Fruit fly (Drosophila melanogaster) whole organism, embryonic: ENCODE data around the gene Arp8.

Experiments used
- Antp ChIP-seq: fragments of 200-800 bp; sonication (Bioruptor generic); optimal IDR thresholded peaks from 3 replicates; lab custom pipeline; 2016; ENCODE audit warnings: missing biosample characterization, missing genetic modification characterization
- CG1024 ChIP-seq: fragments of 200-800 bp; sonication (Bioruptor generic); IDR thresholded peaks from 2 replicates; pipeline ENCODE4 v1.3.6; 2022; ENCODE audit warnings: missing biosample characterization, missing genetic modification characterization
- CG12071 ChIP-seq: fragments of 200-800 bp; sonication (Bioruptor generic); optimal IDR thresholded peaks from 3 replicates; lab custom pipeline; 2018; ENCODE audit warnings: missing biosample characterization, mild to moderate bottlenecking, missing genetic modification characterization
- CG12104 ChIP-seq: fragments of 200-800 bp; sonication (Bioruptor generic); optimal IDR thresholded peaks from 3 replicates; lab custom pipeline; 2016; ENCODE audit warnings: missing biosample characterization, missing genetic modification characterization
- CG12236 ChIP-seq: fragments of 200-800 bp; sonication (Bioruptor generic); optimal IDR thresholded peaks from 2 replicates; lab custom pipeline; 2016; ENCODE audit warnings: missing biosample characterization, missing genetic modification characterization
- CG12769 ChIP-seq: fragments of 200-800 bp; sonication (Bioruptor generic); optimal IDR thresholded peaks from 2 replicates; lab custom pipeline; 2019; ENCODE audit warnings: missing biosample characterization, mild to moderate bottlenecking, missing genetic modification characterization, moderate library complexity
- CG17359 ChIP-seq: fragments of 200-800 bp; sonication (Bioruptor generic); optimal IDR thresholded peaks from 3 replicates; lab custom pipeline; 2018; ENCODE audit warnings: missing biosample characterization, mild to moderate bottlenecking, missing genetic modification characterization, moderate library complexity
- CG17612 ChIP-seq: fragments of 200-800 bp; sonication (Bioruptor generic); IDR thresholded peaks from 2 replicates; pipeline ENCODE4 v1.3.6; 2022; ENCODE audit warnings: missing biosample characterization, missing genetic modification characterization
- CG17802 ChIP-seq: fragments of 200-800 bp; sonication (Bioruptor generic); optimal IDR thresholded peaks from 2 replicates; lab custom pipeline; 2018; ENCODE audit warnings: missing biosample characterization, mild to moderate bottlenecking, missing genetic modification characterization, moderate library complexity
- CG2116 ChIP-seq: fragments of 200-800 bp; sonication (Bioruptor generic); optimal IDR thresholded peaks from 3 replicates; lab custom pipeline; 2018; ENCODE audit warnings: missing biosample characterization, mild to moderate bottlenecking, missing genetic modification characterization
- CG2129 ChIP-seq: fragments of 200-800 bp; sonication (Bioruptor generic); IDR thresholded peaks from 2 replicates; pipeline ENCODE4 v1.3.6; 2022; ENCODE audit warnings: missing biosample characterization, missing genetic modification characterization; ENCODE audit not compliant: partially characterized antibody
- CG30020 ChIP-seq: fragments of 200-800 bp; optimal IDR thresholded peaks from 2 replicates; lab custom pipeline; 2019; ENCODE audit warnings: missing biosample characterization, mild to moderate bottlenecking, missing genetic modification characterization, moderate library complexity
- CG30431 ChIP-seq: fragments of 200-800 bp; sonication (Bioruptor generic); optimal IDR thresholded peaks from 2 replicates; lab custom pipeline; 2017; ENCODE audit warnings: missing biosample characterization, missing genetic modification characterization
- CG34376 ChIP-seq: fragments of 200-800 bp; sonication (Bioruptor generic); optimal IDR thresholded peaks from 2 replicates; lab custom pipeline; 2018; ENCODE audit warnings: missing biosample characterization, mild to moderate bottlenecking, missing genetic modification characterization
- CG5953 ChIP-seq: fragments of 200-800 bp; sonication (Bioruptor generic); IDR thresholded peaks from 2 replicates; pipeline ENCODE4 v1.3.6; 2022; ENCODE audit warnings: missing biosample characterization, missing genetic modification characterization
- CG6765 ChIP-seq: fragments of 200-800 bp; sonication (Bioruptor generic); optimal IDR thresholded peaks from 3 replicates; lab custom pipeline; 2017; ENCODE audit warnings: missing biosample characterization, mild to moderate bottlenecking, missing genetic modification characterization
- CG9876 ChIP-seq: fragments of 200-800 bp; sonication (Bioruptor generic); optimal IDR thresholded peaks from 2 replicates; lab custom pipeline; 2016; ENCODE audit warnings: missing biosample characterization, missing genetic modification characterization
- Dad ChIP-seq: fragments of 200-800 bp; sonication (Bioruptor generic); optimal IDR thresholded peaks from 3 replicates; lab custom pipeline; 2016; ENCODE audit warnings: missing biosample characterization, missing genetic modification characterization
- Dp ChIP-seq: fragments of 200-800 bp; sonication (Bioruptor generic); optimal IDR thresholded peaks from 2 replicates; lab custom pipeline; 2018; ENCODE audit warnings: missing biosample characterization, mild to moderate bottlenecking, missing genetic modification characterization, moderate library complexity
- E2f2 ChIP-seq: fragments of 200-800 bp; sonication (Bioruptor generic); IDR thresholded peaks from 2 replicates; pipeline ENCODE4 v1.3.6; 2022; ENCODE audit warnings: missing biosample characterization, missing genetic modification characterization
- ERR ChIP-seq: fragments of 200-800 bp; sonication (Bioruptor generic); optimal IDR thresholded peaks from 2 replicates; lab custom pipeline; 2016; ENCODE audit warnings: missing biosample characterization, missing genetic modification characterization
- Fer2 ChIP-seq: fragments of 200-800 bp; sonication (Bioruptor generic); optimal IDR thresholded peaks from 2 replicates; lab custom pipeline; 2018; ENCODE audit warnings: missing biosample characterization, mild to moderate bottlenecking, missing genetic modification characterization, moderate library complexity
- Fer3 ChIP-seq: fragments of 200-800 bp; sonication (Bioruptor generic); optimal IDR thresholded peaks from 2 replicates; lab custom pipeline; 2018; ENCODE audit warnings: missing biosample characterization, mild to moderate bottlenecking, missing genetic modification characterization, moderate library complexity
- Hand ChIP-seq: fragments of 200-800 bp; sonication (Bioruptor generic); optimal IDR thresholded peaks from 2 replicates; lab custom pipeline; 2017; ENCODE audit warnings: mild to moderate bottlenecking, missing biosample characterization, missing genetic modification reagents, missing genetic modification characterization
- Hr78 ChIP-seq, 2 experiments: fragments of 200-800 bp in 1 of 2; fragments of >200 bp in 1 of 2; sonication (Bioruptor generic) in 1 of 2; optimal IDR thresholded peaks; 2 replicates each; lab custom pipeline; 2017 to 2019; ENCODE audit warnings: missing biosample characterization in 2 of 2, missing genetic modification characterization in 2 of 2, mild to moderate bottlenecking in 1 of 2, moderate library complexity in 1 of 2
- Hsf ChIP-seq: fragments of 200-800 bp; sonication (Bioruptor generic); optimal IDR thresholded peaks from 3 replicates; lab custom pipeline; 2016; ENCODE audit warnings: missing biosample characterization, missing genetic modification characterization
- MBD-R2 ChIP-seq: fragments of 200-800 bp; sonication (Bioruptor generic); IDR thresholded peaks from 2 replicates; pipeline ENCODE4 v1.3.6; 2022; ENCODE audit warnings: missing biosample characterization, missing genetic modification characterization
- Mad ChIP-seq: fragments of 200-800 bp; sonication (Bioruptor generic); optimal IDR thresholded peaks from 2 replicates; lab custom pipeline; 2016; ENCODE audit warnings: missing biosample characterization, missing genetic modification characterization
- NC2α ChIP-seq: fragments of 200-800 bp; sonication (Bioruptor generic); optimal IDR thresholded peaks from 2 replicates; lab custom pipeline; 2016; ENCODE audit warnings: missing biosample characterization, missing genetic modification characterization
- Nf-YA ChIP-seq: fragments of 200-800 bp; sonication (Bioruptor generic); IDR thresholded peaks from 2 replicates; pipeline ENCODE4 v1.3.6; 2022; ENCODE audit warnings: missing biosample characterization, missing genetic modification characterization
- Scr ChIP-seq: fragments of 200-800 bp; sonication (Bioruptor generic); IDR thresholded peaks from 2 replicates; pipeline ENCODE4 v1.3.6; 2022; ENCODE audit warnings: missing biosample characterization, missing genetic modification characterization; ENCODE audit not compliant: partially characterized antibody
- Sin3A ChIP-seq: fragments of >200 bp; optimal IDR thresholded peaks from 2 replicates; lab custom pipeline; 2018
- Ssrp ChIP-seq: fragments of 200-800 bp; sonication (Bioruptor generic); optimal IDR thresholded peaks from 2 replicates; lab custom pipeline; 2018; ENCODE audit warnings: missing biosample characterization, mild to moderate bottlenecking, missing genetic modification characterization, moderate library complexity
- Taf1 ChIP-seq: fragments of 200-800 bp; sonication (Bioruptor generic); IDR thresholded peaks from 2 replicates; pipeline ENCODE4 v1.3.6; 2022; ENCODE audit warnings: missing biosample characterization, missing genetic modification characterization
- Vsx1 ChIP-seq: fragments of 200-800 bp; sonication (Bioruptor generic); optimal IDR thresholded peaks from 2 replicates; lab custom pipeline; 2017; ENCODE audit warnings: missing biosample characterization, mild to moderate bottlenecking, missing genetic modification characterization, missing genetic modification reagents
- Xbp1 ChIP-seq: fragments of 200-800 bp; sonication (Bioruptor generic); optimal IDR thresholded peaks from 3 replicates; lab custom pipeline; 2016; ENCODE audit warnings: missing biosample characterization, mild to moderate bottlenecking, missing genetic modification characterization
- abd-A ChIP-seq: fragments of 200-800 bp; sonication (Bioruptor generic); optimal IDR thresholded peaks from 3 replicates; lab custom pipeline; 2019; ENCODE audit warnings: missing biosample characterization, mild to moderate bottlenecking, missing genetic modification characterization, moderate library complexity
- bbx ChIP-seq: fragments of 200-800 bp; sonication (Bioruptor generic); IDR thresholded peaks from 2 replicates; pipeline ENCODE4 v1.3.6; 2022; ENCODE audit warnings: missing biosample characterization, missing genetic modification characterization; ENCODE audit not compliant: partially characterized antibody
- ci ChIP-seq: fragments of 200-800 bp; sonication (Bioruptor generic); IDR thresholded peaks from 3 replicates; pipeline ENCODE4 v1.3.6; 2022; ENCODE audit warnings: missing biosample characterization, missing genetic modification characterization
- dm ChIP-seq: fragments of 200-800 bp; sonication (Bioruptor generic); optimal IDR thresholded peaks from 3 replicates; lab custom pipeline; 2016; ENCODE audit warnings: missing biosample characterization, missing genetic modification characterization
- emc ChIP-seq: fragments of 200-800 bp; sonication (Bioruptor generic); optimal IDR thresholded peaks from 2 replicates; lab custom pipeline; 2016; ENCODE audit warnings: missing biosample characterization, missing genetic modification characterization
- gro ChIP-seq: fragments of 200-800 bp; sonication (Bioruptor generic); optimal IDR thresholded peaks from 2 replicates; lab custom pipeline; 2016; ENCODE audit warnings: missing biosample characterization, missing genetic modification characterization
- gsb-n ChIP-seq: fragments of 200-800 bp; sonication (Bioruptor generic); optimal IDR thresholded peaks from 3 replicates; lab custom pipeline; 2018; ENCODE audit warnings: missing biosample characterization, mild to moderate bottlenecking, missing genetic modification characterization
- jing ChIP-seq: fragments of 200-800 bp; sonication (Bioruptor generic); optimal IDR thresholded peaks from 2 replicates; lab custom pipeline; 2018; ENCODE audit warnings: missing biosample characterization, mild to moderate bottlenecking, missing genetic modification characterization
- kni ChIP-seq: fragments of 200-800 bp; sonication (Bioruptor generic); optimal IDR thresholded peaks from 3 replicates; lab custom pipeline; 2017; ENCODE audit warnings: mild to moderate bottlenecking, missing biosample characterization, missing genetic modification reagents, missing genetic modification characterization
- lilli ChIP-seq: fragments of 200-800 bp; sonication (Bioruptor generic); optimal IDR thresholded peaks from 3 replicates; lab custom pipeline; 2016; ENCODE audit warnings: missing biosample characterization, missing genetic modification characterization
- lola ChIP-seq, 3 experiments: fragments of >200 bp in 2 of 3; fragments of 200-800 bp in 1 of 3; sonication (Bioruptor generic) in 1 of 3; optimal IDR thresholded peaks; 2 replicates each; lab custom pipeline; 2017 to 2019; ENCODE audit warnings: missing biosample characterization in 3 of 3, missing genetic modification characterization in 3 of 3, mild to moderate bottlenecking in 1 of 3, moderate library complexity in 1 of 3
- maf-S ChIP-seq: fragments of 200-800 bp; sonication (Bioruptor generic); optimal IDR thresholded peaks from 2 replicates; lab custom pipeline; 2016; ENCODE audit warnings: missing biosample characterization, missing genetic modification characterization
- mirr ChIP-seq: fragments of 200-800 bp; sonication (Bioruptor generic); optimal IDR thresholded peaks from 3 replicates; lab custom pipeline; 2018; ENCODE audit warnings: missing biosample characterization, mild to moderate bottlenecking, missing genetic modification characterization
- ro ChIP-seq: fragments of 200-800 bp; sonication (Bioruptor generic); IDR thresholded peaks from 2 replicates; pipeline ENCODE4 v1.3.6; 2022; ENCODE audit warnings: missing biosample characterization, missing genetic modification characterization
- scrt ChIP-seq: fragments of 200-800 bp; sonication (Bioruptor generic); optimal IDR thresholded peaks from 2 replicates; lab custom pipeline; 2018; ENCODE audit warnings: missing biosample characterization, mild to moderate bottlenecking, missing genetic modification characterization, moderate library complexity
- z ChIP-seq: fragments of 200-800 bp; sonication (Bioruptor generic); IDR thresholded peaks from 3 replicates; pipeline ENCODE4 v1.3.6; 2022; ENCODE audit warnings: missing biosample characterization, missing genetic modification characterization

Gene Arp8

DNA sequence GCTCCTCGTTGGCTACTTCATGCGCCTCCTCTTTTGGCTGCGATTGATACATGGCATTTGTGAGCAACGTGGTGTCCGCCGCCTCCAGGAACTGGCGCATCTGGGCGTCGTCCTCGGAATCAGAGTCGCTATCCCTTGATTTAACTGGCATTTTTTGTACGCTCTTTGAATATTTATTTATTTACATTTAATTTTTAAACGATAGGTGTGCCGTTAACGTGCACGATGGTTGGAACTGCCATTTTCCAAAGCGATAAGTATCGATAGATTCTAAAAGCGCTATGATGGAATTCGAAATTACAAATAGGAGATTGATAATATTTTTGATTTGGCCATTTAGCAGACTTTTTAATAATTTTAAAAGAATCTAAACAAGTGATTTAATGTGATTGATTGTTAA is 8.1 kb downstream of the Arp8 start, which contains the start of gene CG32554 (continued):
- no peak for TF ChIP-seq Fer2
- TF ChIP-seq Hsf (GFP tag; lab: Kevin White, UChicago): no peak
- TF ChIP-seq z (GFP tag; lab: Robert Waterston, UW): no peak
- TF ChIP-seq mirr: no peak
- TF ChIP-seq Dp (GFP tag; lab: Kevin White, UChicago): peak; percentile 81
- no peak for TF ChIP-seq CG17612 (GFP tag; lab: Robert Waterston, UW)
- no peak for TF ChIP-seq Taf1 (GFP tag; lab: Robert Waterston, UW)
- no peak for TF ChIP-seq CG17802
- no peak for TF ChIP-seq Nf-YA (GFP tag; lab: Robert Waterston, UW)
- TF ChIP-seq Vsx1: no peak
- TF ChIP-seq CG9876 (GFP tag; lab: Kevin White, UChicago): no peak
- no peak for TF ChIP-seq dm (GFP tag; lab: Kevin White, UChicago)
- no peak for TF ChIP-seq Ssrp (tag; lab: Kevin White, UChicago)
- no peak for TF ChIP-seq gsb-n (tag; lab: Kevin White, UChicago)
- no peak for TF ChIP-seq CG12769 (tag; lab: Kevin White, UChicago)
- peak; percentile 90 for TF ChIP-seq Scr
- no peak for TF ChIP-seq CG30431 (GFP tag; lab: Kevin White, UChicago)
- no peak for TF ChIP-seq CG1024 (GFP tag; lab: Robert Waterston, UW)
- no peak for TF ChIP-seq lilli (GFP tag; lab: Kevin White, UChicago)
- no peak for TF ChIP-seq ci (GFP tag; lab: Robert Waterston, UW)
- TF ChIP-seq CG12236: no peak
- no peak for TF ChIP-seq CG12104
- no peak for TF ChIP-seq Hand (GFP tag; lab: Kevin White, UChicago)
- TF ChIP-seq ERR (GFP tag; lab: Kevin White, UChicago): no peak
- TF ChIP-seq Fer3 (tag; lab: Kevin White, UChicago): no peak
- no peak for TF ChIP-seq kni (GFP tag; lab: Kevin White, UChicago)
- peak; percentile 5 for TF ChIP-seq Sin3A (lab: Kevin White, UChicago)
- TF ChIP-seq Mad: no peak
- no peak for TF ChIP-seq CG17359 (tag; lab: Kevin White, UChicago)
- TF ChIP-seq CG5953: no peak
- peak; percentile 91 for TF ChIP-seq bbx (GFP tag; lab: Robert Waterston, UW)
- no peak for TF ChIP-seq lola (GFP tag; optimal IDR thresholded peaks at IDR 0.05; lab: Kevin White, UChicago)
- no peak for TF ChIP-seq NC2α (GFP tag; lab: Kevin White, UChicago)
- peak; percentile 77 for TF ChIP-seq CG2129
- no peak for TF ChIP-seq Dad
- TF ChIP-seq CG6765 (GFP tag; lab: Kevin White, UChicago): no peak
- TF ChIP-seq E2f2 (GFP tag; lab: Robert Waterston, UW): peak; percentile 85
- TF ChIP-seq Hr78 (GFP tag; optimal IDR thresholded peaks at IDR 0.05; lab: Kevin White, UChicago): no peak
- no peak for TF ChIP-seq Antp (GFP tag; lab: Kevin White, UChicago)
- peak; percentile 16 for TF ChIP-seq scrt
- no peak for TF ChIP-seq emc (GFP tag; lab: Kevin White, UChicago)
- TF ChIP-seq MBD-R2 (GFP tag; lab: Robert Waterston, UW): peak; percentile 69
- no peak for TF ChIP-seq abd-A (tag; lab: Kevin White, UChicago)
- no peak for TF ChIP-seq gro (GFP tag; lab: Kevin White, UChicago)
- peak; percentile 47 for TF ChIP-seq CG2116 (GFP tag; lab: Kevin White, UChicago)
- TF ChIP-seq jing (GFP tag; lab: Kevin White, UChicago): no peak
- TF ChIP-seq CG12071: no peak
- TF ChIP-seq Xbp1 (GFP tag; lab: Kevin White, UChicago): no peak
- no peak for TF ChIP-seq maf-S (GFP tag; lab: Kevin White, UChicago)
- TF ChIP-seq CG30020 (tag; lab: Kevin White, UChicago): no peak
- TF ChIP-seq ro: no peak
- no peak for TF ChIP-seq CG34376 (GFP tag; lab: Kevin White, UChicago)
